Worm (Caenorhabditis elegans) whole organism, mixed stage, embryonic: ENCODE data around the gene str-6.

Experiments
- elt-1 ChIP-seq: sonication (generic microtip); optimal IDR thresholded peaks from 2 replicates; lab custom pipeline; 2017; ENCODE audit warnings: missing genetic modification characterization, mild to moderate bottlenecking, missing compliant biosample characterization, antibody characterized with exemption, moderate library complexity, borderline replicate concordance; ENCODE audit not compliant: insufficient read depth
- flh-1 ChIP-seq: fragments of 200-800 bp; sonication (Bioruptor generic); optimal IDR thresholded peaks from 2 replicates; lab custom pipeline; 2018; ENCODE audit warnings: mild to moderate bottlenecking, missing genetic modification characterization, moderate library complexity, missing compliant biosample characterization
- ham-2 ChIP-seq: fragments of 200-800 bp; sonication (Bioruptor generic); optimal IDR thresholded peaks from 2 replicates; lab custom pipeline; 2018; ENCODE audit warnings: mild to moderate bottlenecking, missing genetic modification characterization, missing compliant biosample characterization
- mls-2 ChIP-seq: sonication (generic microtip); optimal IDR thresholded peaks from 2 replicates; lab custom pipeline; 2016; ENCODE audit warnings: mild to moderate bottlenecking, missing genetic modification characterization, moderate library complexity, missing compliant biosample characterization
- nhr-76 ChIP-seq: sonication (generic microtip); optimal IDR thresholded peaks from 2 replicates; lab custom pipeline; 2017; ENCODE audit warnings: missing biosample characterization, missing genetic modification characterization
- pha-4 ChIP-seq: fragments of 150-350 bp; optimal IDR thresholded peaks from 2 replicates; lab custom pipeline; 2018; ENCODE audit warnings: missing biosample characterization, missing genetic modification reagents, missing genetic modification characterization
- sem-2 ChIP-seq: fragments of 200-800 bp; sonication (Bioruptor generic); optimal IDR thresholded peaks from 2 replicates; lab custom pipeline; 2018; ENCODE audit warnings: mild to moderate bottlenecking, missing genetic modification characterization, missing compliant biosample characterization
- unc-39 ChIP-seq: fragments of 150-350 bp; optimal IDR thresholded peaks from 2 replicates; lab custom pipeline; 2014; ENCODE audit warnings: missing biosample characterization, missing genetic modification characterization
- ztf-11 ChIP-seq: fragments of 150-350 bp; optimal IDR thresholded peaks from 2 replicates; lab custom pipeline; 2014; ENCODE audit warnings: missing biosample characterization, missing genetic modification characterization

DNA sequence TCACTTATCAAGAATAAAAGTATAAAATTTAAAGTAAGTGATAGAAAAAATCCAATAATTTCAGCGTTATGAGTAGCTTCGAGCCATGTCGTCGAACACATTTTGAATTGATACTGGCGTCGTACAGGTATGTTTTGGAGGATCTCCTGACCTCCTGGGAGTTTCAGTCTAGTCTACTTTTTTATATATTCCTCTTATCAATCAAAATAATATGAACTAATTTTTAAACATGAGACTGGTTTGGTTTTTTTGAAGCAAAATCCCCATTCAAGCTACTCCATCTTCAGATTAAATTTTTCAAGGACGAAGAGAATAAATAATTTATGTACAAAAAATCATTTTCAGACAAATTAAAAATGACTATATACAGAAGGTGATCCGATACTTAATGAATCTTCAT lies 38.1 kb downstream of the str-6 start, which contains the start of gene str-101:
- no peak for TF ChIP-seq ham-2 (GFP tag; lab: Kevin White, UChicago)
- no peak for TF ChIP-seq unc-39 (tag; lab: Kevin White, UChicago)
- TF ChIP-seq elt-1 (tag; lab: Kevin White, UChicago), result no peak
- TF ChIP-seq nhr-76 (tag; lab: Kevin White, UChicago), result no peak
- no peak for TF ChIP-seq flh-1 (GFP tag; lab: Kevin White, UChicago)
- TF ChIP-seq sem-2 (GFP tag; lab: Kevin White, UChicago), result no peak
- no peak for TF ChIP-seq pha-4 (tag; lab: Kevin White, UChicago)
- TF ChIP-seq ztf-11 (tag; lab: Kevin White, UChicago), result no peak
- TF ChIP-seq mls-2 (tag; lab: Kevin White, UChicago), result no peak
